Worm (Caenorhabditis elegans): Measurements from ENCODE around the gene col-123.

ce11 chrIV:9855712-9856111, 34.0 kb downstream of the col-123 start, which contains the start of gene K07F5.12:
- TF ChIP-seq snpc-4 (tag; optimal IDR thresholded peaks at IDR 0.05) (no peak), nhr-76 (tag; optimal IDR thresholded peaks at IDR 0.05) (no peak), nhr-11 (tag; optimal IDR thresholded peaks at IDR 0.05) (no peak), lin-39 (tag; optimal IDR thresholded peaks at IDR 0.05) (no peak)

Data from whole organism, L3 larva.